Worm (Caenorhabditis elegans) whole organism, L4 larva: ENCODE measurements around the gene F08G12.11.

Experiments used
- F26F4.8 ChIP-seq: fragments of 200-800 bp; sonication (Bioruptor generic); conservative IDR thresholded peaks from 2 replicates; pipeline ENCODE4 v1.3.6; 2022; ENCODE audit warnings: missing genetic modification characterization, missing compliant biosample characterization
- F44E2.7 ChIP-seq: fragments of 200-800 bp; sonication (Bioruptor generic); IDR thresholded peaks from 2 replicates; pipeline ENCODE4 v2.1.2; 2022; ENCODE audit warnings: missing genetic modification characterization, missing compliant biosample characterization
- F49E8.2 ChIP-seq: sonication (generic microtip); optimal IDR thresholded peaks from 2 replicates; lab custom pipeline; 2016; ENCODE audit warnings: missing compliant biosample characterization, mild to moderate bottlenecking, missing genetic modification characterization, borderline replicate concordance
- R02D3.7 ChIP-seq: fragments of 150-350 bp; sonication (generic microtip); optimal IDR thresholded peaks from 3 replicates; lab custom pipeline; 2014; ENCODE audit warnings: missing biosample characterization, missing genetic modification characterization
- Y48G9A.11 ChIP-seq: fragments of 200-800 bp; sonication (Bioruptor generic); IDR thresholded peaks from 2 replicates; pipeline ENCODE4 v1.3.6; 2022; ENCODE audit warnings: missing genetic modification reagents, missing genetic modification characterization, missing compliant biosample characterization
- aha-1 ChIP-seq: fragments of 150-350 bp; peaks from one replicate; lab custom pipeline; 2014; ENCODE audit warnings: missing biosample characterization, missing genetic modification characterization
- ceh-32 ChIP-seq: sonication (generic microtip); optimal IDR thresholded peaks from 2 replicates; lab custom pipeline; 2016; ENCODE audit warnings: mild to moderate bottlenecking, missing genetic modification characterization, missing compliant biosample characterization; ENCODE audit not compliant: poor library complexity
- ces-1 ChIP-seq: fragments of 150-350 bp; sonication (generic microtip); optimal IDR thresholded peaks from 4 replicates; lab custom pipeline; 2014; ENCODE audit warnings: missing biosample characterization, missing genetic modification reagents, missing genetic modification characterization
- cey-2 ChIP-seq: sonication (generic microtip); optimal IDR thresholded peaks from 3 replicates; lab custom pipeline; 2017; ENCODE audit warnings: missing genetic modification characterization, mild to moderate bottlenecking, missing compliant biosample characterization, antibody characterized with exemption, borderline replicate concordance; ENCODE audit not compliant: insufficient read depth
- ctbp-1 ChIP-seq: fragments of 200-800 bp; sonication (Bioruptor generic); IDR thresholded peaks from 2 replicates; pipeline ENCODE4 v1.3.6; 2022; ENCODE audit warnings: missing genetic modification reagents, missing genetic modification characterization, missing compliant biosample characterization
- daf-16 ChIP-seq, 3 experiments: sonication (generic microtip); optimal IDR thresholded peaks; 2 replicates each; lab custom pipeline; 2016 to 2017; ENCODE audit warnings: missing genetic modification characterization in 3 of 3, missing genetic modification reagents in 3 of 3, mild to moderate bottlenecking in 2 of 3, missing compliant biosample characterization in 2 of 3, missing biosample characterization in 1 of 3, moderate library complexity in 1 of 3
- dmd-6 ChIP-seq: fragments of 200-800 bp; sonication (Bioruptor generic); IDR thresholded peaks from 2 replicates; pipeline ENCODE4 v1.3.6; 2022; ENCODE audit warnings: missing genetic modification reagents, missing genetic modification characterization, missing compliant biosample characterization
- egl-43 ChIP-seq: fragments of 200-800 bp; sonication (Bioruptor generic); IDR thresholded peaks from 2 replicates; pipeline ENCODE4 v1.3.6; 2022; ENCODE audit warnings: missing genetic modification reagents, missing genetic modification characterization, missing compliant biosample characterization
- fkh-10 ChIP-seq: fragments of 150-350 bp; optimal IDR thresholded peaks from 2 replicates; lab custom pipeline; 2014; ENCODE audit warnings: missing biosample characterization, missing genetic modification reagents, missing genetic modification characterization
- hif-1 ChIP-seq, 2 experiments: sonication (generic microtip); optimal IDR thresholded peaks; 2 replicates each; lab custom pipeline; 2016 to 2017; ENCODE audit warnings: missing compliant biosample characterization in 2 of 2, missing genetic modification characterization in 2 of 2, missing genetic modification reagents in 2 of 2, missing genotype in 2 of 2, mild to moderate bottlenecking in 1 of 2
- hlh-11 ChIP-seq: fragments of 200-800 bp; sonication (Bioruptor generic); optimal IDR thresholded peaks from 2 replicates; lab custom pipeline; 2018; ENCODE audit warnings: mild to moderate bottlenecking, missing genetic modification characterization, missing compliant biosample characterization
- hlh-30 ChIP-seq: sonication (generic microtip); optimal IDR thresholded peaks from 2 replicates; lab custom pipeline; 2017; ENCODE audit warnings: antibody characterized with exemption, mild to moderate bottlenecking, missing genetic modification characterization, missing compliant biosample characterization; ENCODE audit not compliant: insufficient read depth
- hmg-1.1 ChIP-seq: fragments of 200-800 bp; sonication (Bioruptor generic); IDR thresholded peaks from 2 replicates; pipeline ENCODE4 v1.3.6; 2022; ENCODE audit warnings: missing genetic modification reagents, missing genetic modification characterization, missing compliant biosample characterization
- lim-7 ChIP-seq: fragments of 200-800 bp; sonication (Bioruptor generic); IDR thresholded peaks from 2 replicates; pipeline ENCODE4 v1.3.6; 2022; ENCODE audit warnings: missing genetic modification characterization, missing compliant biosample characterization
- lin-1 ChIP-seq: fragments of 200-800 bp; sonication (Bioruptor generic); IDR thresholded peaks from 2 replicates; pipeline ENCODE4 v1.3.6; 2022; ENCODE audit warnings: missing genetic modification reagents, missing genetic modification characterization, missing compliant biosample characterization
- lin-29 ChIP-seq: fragments of 200-800 bp; sonication (Bioruptor generic); IDR thresholded peaks from 2 replicates; pipeline ENCODE4 v1.3.6; 2022; ENCODE audit warnings: missing genetic modification reagents, missing genetic modification characterization, missing compliant biosample characterization
- lin-38 ChIP-seq: fragments of 200-800 bp; sonication (Bioruptor generic); IDR thresholded peaks from 2 replicates; pipeline ENCODE4 v1.3.6; 2022; ENCODE audit warnings: missing genetic modification reagents, missing genetic modification characterization, missing compliant biosample characterization
- lin-39 ChIP-seq: fragments of 150-350 bp; optimal IDR thresholded peaks from 2 replicates; lab custom pipeline; 2014; ENCODE audit warnings: missing biosample characterization, missing genetic modification reagents, missing genetic modification characterization
- madf-5 ChIP-seq, 2 experiments: fragments of 200-800 bp; sonication (Bioruptor generic); IDR thresholded peaks; 2 replicates each; pipeline ENCODE4 v1.3.6; 2022; ENCODE audit warnings: missing compliant biosample characterization in 2 of 2, missing genetic modification characterization in 2 of 2
- mxl-3 ChIP-seq: fragments of 200-800 bp; sonication (Bioruptor generic); optimal IDR thresholded peaks from 2 replicates; lab custom pipeline; 2018; ENCODE audit warnings: mild to moderate bottlenecking, missing genetic modification characterization, missing compliant biosample characterization
- nhr-11 ChIP-seq: fragments of 150-350 bp; optimal IDR thresholded peaks from 2 replicates; lab custom pipeline; 2014; ENCODE audit warnings: missing biosample characterization, missing genetic modification characterization
- nhr-25 ChIP-seq: sonication (generic microtip); optimal IDR thresholded peaks from 2 replicates; lab custom pipeline; 2017; ENCODE audit warnings: missing genetic modification characterization, mild to moderate bottlenecking, missing compliant biosample characterization, antibody characterized with exemption, moderate library complexity, borderline replicate concordance; ENCODE audit not compliant: insufficient read depth
- nhr-28 ChIP-seq: fragments of 150-350 bp; optimal IDR thresholded peaks from 2 replicates; lab custom pipeline; 2014; ENCODE audit warnings: missing biosample characterization, missing genetic modification characterization
- nhr-48 ChIP-seq: sonication (generic microtip); optimal IDR thresholded peaks from 2 replicates; lab custom pipeline; 2016; ENCODE audit warnings: mild to moderate bottlenecking, missing genetic modification characterization, missing compliant biosample characterization
- nhr-6 ChIP-seq: fragments of 150-350 bp; optimal IDR thresholded peaks from 2 replicates; lab custom pipeline; 2014; ENCODE audit warnings: missing biosample characterization, missing genetic modification characterization
- nhr-76 ChIP-seq: fragments of 150-350 bp; optimal IDR thresholded peaks from 2 replicates; lab custom pipeline; 2014; ENCODE audit warnings: missing biosample characterization, missing genetic modification characterization
- nhr-77 ChIP-seq: fragments of 150-350 bp; optimal IDR thresholded peaks from 2 replicates; lab custom pipeline; 2014; ENCODE audit warnings: missing biosample characterization, missing genetic modification characterization
- pqm-1 ChIP-seq: sonication (generic microtip); optimal IDR thresholded peaks from 2 replicates; lab custom pipeline; 2017; ENCODE audit warnings: missing biosample characterization, missing genetic modification characterization
- spr-3 ChIP-seq: fragments of 200-800 bp; sonication (Bioruptor generic); optimal IDR thresholded peaks from 2 replicates; lab custom pipeline; 2018; ENCODE audit warnings: mild to moderate bottlenecking, missing genetic modification characterization, missing compliant biosample characterization
- tag-97 ChIP-seq: fragments of 200-800 bp; sonication (Bioruptor generic); IDR thresholded peaks from 2 replicates; pipeline ENCODE4 v1.3.6; 2022; ENCODE audit warnings: missing genetic modification characterization, missing compliant biosample characterization
- tra-1 ChIP-seq: fragments of 200-800 bp; sonication (Bioruptor generic); IDR thresholded peaks from 2 replicates; pipeline ENCODE4 v1.3.6; 2022; ENCODE audit warnings: missing genetic modification reagents, missing genetic modification characterization, missing compliant biosample characterization
- unc-39 ChIP-seq: sonication (generic microtip); optimal IDR thresholded peaks from 2 replicates; lab custom pipeline; 2017; ENCODE audit warnings: missing biosample characterization, missing genetic modification characterization
- unc-62 ChIP-seq, 3 experiments: fragments of 150-350 bp in 1 of 3; sonication (generic microtip); optimal IDR thresholded peaks in 2 of 3; peaks in 1 of 3; 1 replicate in 1 of 3; 2 replicates in 2 of 3; lab custom pipeline; 2014 to 2017; ENCODE audit warnings: missing biosample characterization in 3 of 3, missing genetic modification characterization in 3 of 3, missing genetic modification reagents in 3 of 3, missing genotype in 1 of 3
- vab-7 ChIP-seq: fragments of 200-800 bp; sonication (Bioruptor generic); IDR thresholded peaks from 2 replicates; pipeline ENCODE4 v1.3.6; 2022; ENCODE audit warnings: missing genetic modification reagents, missing genetic modification characterization, missing compliant biosample characterization
- zip-2 ChIP-seq: fragments of 150-350 bp; optimal IDR thresholded peaks from 2 replicates; lab custom pipeline; 2014; ENCODE audit warnings: missing biosample characterization, missing genetic modification characterization

F08G12.11 gene

DNA sequence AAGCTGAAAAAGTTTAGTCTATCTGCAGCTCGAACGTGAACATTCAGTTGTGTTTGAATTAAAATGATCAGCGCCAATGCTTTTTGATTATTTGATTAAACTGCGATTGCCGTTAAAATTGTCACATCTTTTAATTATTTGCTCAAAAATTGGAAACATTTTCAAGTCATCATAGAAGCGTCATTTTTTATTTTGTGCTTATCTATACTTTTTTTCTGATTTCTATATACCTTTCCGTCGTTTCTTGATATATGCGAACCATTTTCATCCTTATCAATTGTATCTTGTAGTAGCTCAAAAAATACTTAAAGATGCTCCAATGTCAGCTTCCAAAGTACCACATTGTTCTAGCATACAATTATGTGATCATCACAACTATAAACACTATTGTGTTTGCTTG, 35.9 kb upstream of the F08G12.11 start:
- TF ChIP-seq pqm-1 (tag; lab: Kevin White, UChicago) (peak; percentile 54), daf-16 (GFP tag; optimal IDR thresholded peaks at IDR 0.05; lab: Kevin White, UChicago) (no peak), daf-16 (tag; optimal IDR thresholded peaks at IDR 0.05; lab: Kevin White, UChicago) (peak; percentile 16), nhr-77 (tag; lab: Kevin White, UChicago) (peak; percentile 26), zip-2 (tag; lab: Kevin White, UChicago) (no peak), hlh-11 (tag; lab: Kevin White, UChicago) (peak; percentile 59), ces-1 (GFP tag; lab: Kevin White, UChicago) (no peak), Y48G9A.11 (no peak), nhr-28 (tag; lab: Kevin White, UChicago) (peak; percentile 97), unc-39 (tag; lab: Kevin White, UChicago) (no peak), F26F4.8 (GFP tag; lab: Robert Waterston, UW) (no peak), dmd-6 (GFP tag; lab: Robert Waterston, UW) (peak; percentile 55; the same call in 1 of the 2 replicates)

DNA sequence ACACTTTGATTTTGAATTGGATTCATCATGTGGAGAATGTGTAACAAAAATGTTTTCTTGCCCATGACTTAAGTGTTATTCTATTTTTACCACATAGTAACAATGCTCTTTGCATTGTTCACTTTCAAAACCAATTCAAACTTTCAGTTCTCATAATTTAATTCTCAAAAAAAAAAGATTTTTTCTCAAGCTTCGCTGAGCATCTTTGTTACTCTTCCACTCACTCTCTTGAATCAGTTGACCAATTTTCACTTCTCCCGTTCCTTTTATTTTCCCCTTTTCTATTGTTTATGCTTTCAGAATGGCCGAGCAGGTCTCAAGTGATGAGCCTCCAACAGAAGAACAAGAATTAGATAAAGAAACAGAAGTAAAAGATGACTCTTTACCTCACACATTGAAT, 30.8 kb upstream of the F08G12.11 start, which contains the start of gene oct-2:
Gene oct-2 (plus strand): TSS at position 301 of the 400 bp plus-strand sequence.
- TF ChIP-seq nhr-76 (tag; lab: Kevin White, UChicago) (no peak), lin-38 (GFP tag; lab: Robert Waterston, UW) (no peak), unc-62 (GFP tag; optimal IDR thresholded peaks at IDR 0.05 in 1 of 2; lab: Kevin White, UChicago) (peak in 1 of 2 experiments; percentile 57), unc-62 (tag; optimal IDR thresholded peaks at IDR 0.05; lab: Kevin White, UChicago) (no peak), aha-1 (tag; lab: Kevin White, UChicago) (peak; percentile 37)

ce11 chrX:11345471-11345870, 30.1 kb upstream of the F08G12.11 start:
- 0 out of 2 replicates have a peak, but pooled peaks have one; percentile 56 for TF ChIP-seq tag-97 (GFP tag; lab: Robert Waterston, UW)
- no peak for TF ChIP-seq lin-39 (tag; lab: Kevin White, UChicago)
- peak; percentile 94 for TF ChIP-seq aha-1 (tag; lab: Kevin White, UChicago)
- TF ChIP-seq fkh-10 = no peak
- TF ChIP-seq pqm-1 (tag; lab: Kevin White, UChicago) = peak; percentile 5
- TF ChIP-seq nhr-11 (tag; lab: Kevin White, UChicago) = no peak
- peak; percentile 34 for TF ChIP-seq nhr-28 (tag; lab: Kevin White, UChicago)
- TF ChIP-seq dmd-6 (GFP tag; lab: Robert Waterston, UW) = peak; percentile 18; the same call in 1 of the 2 replicates
- TF ChIP-seq ceh-32 = no peak
- no peak for TF ChIP-seq nhr-77 (tag; lab: Kevin White, UChicago)
- TF ChIP-seq ces-1 (GFP tag; lab: Kevin White, UChicago) = peak; percentile 91

DNA sequence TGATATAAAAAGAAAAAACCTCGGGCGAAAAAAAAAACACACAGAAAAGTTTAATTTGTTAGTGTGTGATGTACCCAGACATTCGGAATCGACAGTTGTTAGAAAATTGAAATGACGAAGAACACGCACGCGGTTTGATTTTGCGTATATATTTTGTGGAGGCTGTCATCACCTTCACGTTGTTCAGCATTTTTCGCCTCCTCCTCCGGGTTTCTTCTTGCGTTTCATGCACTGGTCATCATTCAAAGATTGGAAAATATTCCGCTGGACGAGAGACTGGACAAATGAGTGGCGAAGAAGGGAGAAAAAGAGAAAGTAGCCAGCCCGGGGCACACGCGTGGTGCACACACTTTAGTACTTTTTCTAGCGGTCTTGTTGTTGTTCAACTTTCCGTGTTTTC, 29.5 kb upstream of the F08G12.11 start:
- TF ChIP-seq nhr-76 (tag; lab: Kevin White, UChicago) (no peak), lin-29 (GFP tag; lab: Robert Waterston, UW) (no peak), mxl-3 (GFP tag; lab: Kevin White, UChicago) (peak; percentile 54), daf-16 (GFP tag; optimal IDR thresholded peaks at IDR 0.05; lab: Kevin White, UChicago) (peak in 1 of 2 experiments; percentile 47), daf-16 (tag; optimal IDR thresholded peaks at IDR 0.05; lab: Kevin White, UChicago) (peak; percentile 17), vab-7 (GFP tag; lab: Robert Waterston, UW) (no peak), lin-1 (GFP tag; lab: Robert Waterston, UW) (no peak), spr-3 (GFP tag; lab: Kevin White, UChicago) (no peak), R02D3.7 (tag; lab: Kevin White, UChicago) (no peak), nhr-48 (tag; lab: Kevin White, UChicago) (no peak), ctbp-1 (no peak), Y48G9A.11 (no peak), egl-43 (GFP tag; lab: Robert Waterston, UW) (no peak), lin-38 (GFP tag; lab: Robert Waterston, UW) (no peak), hlh-11 (tag; lab: Kevin White, UChicago) (peak; percentile 42), F49E8.2 (tag; lab: Kevin White, UChicago) (no peak), ceh-32 (no peak), nhr-25 (tag; lab: Kevin White, UChicago) (no peak), F44E2.7 (GFP tag; lab: Robert Waterston, UW) (no peak), tra-1 (GFP tag; lab: Robert Waterston, UW) (no peak), hif-1 (tag; optimal IDR thresholded peaks at IDR 0.05; lab: Kevin White, UChicago) (peak in 1 of 2 experiments; percentile 16), nhr-77 (tag; lab: Kevin White, UChicago) (no peak), unc-62 (GFP tag; optimal IDR thresholded peaks at IDR 0.05 in 1 of 2; lab: Kevin White, UChicago) (peak in 1 of 2 experiments; percentile 98), unc-62 (tag; optimal IDR thresholded peaks at IDR 0.05; lab: Kevin White, UChicago) (no peak), hlh-30 (tag; lab: Kevin White, UChicago) (peak; percentile 48), madf-5 (GFP tag; IDR thresholded peaks at IDR 0.05; lab: Robert Waterston, UW) (no peak), nhr-6 (tag; lab: Kevin White, UChicago) (no peak), zip-2 (tag; lab: Kevin White, UChicago) (no peak), lim-7 (GFP tag; lab: Robert Waterston, UW) (no peak), cey-2 (tag; lab: Kevin White, UChicago) (no peak), hmg-1.1 (GFP tag; lab: Robert Waterston, UW) (no peak), nhr-11 (tag; lab: Kevin White, UChicago) (peak; percentile 33)
